Fruit fly (Drosophila melanogaster) whole organism, adult: ENCODE results near the gene Ir68a.
A peak's percentile ranks its signal among the peaks of the same experiment; 100 is the strongest.

Source experiments
- CG11617 ChIP-seq: fragments of 200-800 bp; sonication (Bioruptor generic); optimal IDR thresholded peaks from 2 replicates; lab custom pipeline; 2017; ENCODE audit warnings: mild to moderate bottlenecking, missing biosample characterization, missing genetic modification reagents, missing genetic modification characterization
- CG12768 ChIP-seq: fragments of 200-800 bp; sonication (Bioruptor generic); optimal IDR thresholded peaks from 2 replicates; lab custom pipeline; 2017; ENCODE audit warnings: missing biosample characterization, missing genetic modification characterization, mild to moderate bottlenecking, moderate library complexity, missing genetic modification reagents
- CG14711 ChIP-seq: fragments of 200-800 bp; sonication (Bioruptor generic); optimal IDR thresholded peaks from 2 replicates; lab custom pipeline; 2018; ENCODE audit warnings: missing biosample characterization, mild to moderate bottlenecking, missing genetic modification characterization, moderate library complexity
- CG1620 ChIP-seq: fragments of 200-800 bp; sonication (Bioruptor generic); optimal IDR thresholded peaks from 2 replicates; lab custom pipeline; 2016; ENCODE audit warnings: missing biosample characterization, missing genetic modification characterization
- CG33017 ChIP-seq: fragments of 200-800 bp; sonication (Bioruptor generic); optimal IDR thresholded peaks from 2 replicates; lab custom pipeline; 2018; ENCODE audit warnings: missing biosample characterization, mild to moderate bottlenecking, missing genetic modification characterization, moderate library complexity
- CG5204 ChIP-seq: fragments of 200-800 bp; sonication (Bioruptor generic); optimal IDR thresholded peaks from 2 replicates; lab custom pipeline; 2016; ENCODE audit warnings: missing biosample characterization, missing genetic modification characterization
- CG7045 ChIP-seq: fragments of 200-800 bp; sonication (Bioruptor generic); optimal IDR thresholded peaks from 2 replicates; lab custom pipeline; 2017; ENCODE audit warnings: missing biosample characterization, mild to moderate bottlenecking, missing genetic modification characterization
- CG7101 ChIP-seq: fragments of 200-800 bp; sonication (Bioruptor generic); optimal IDR thresholded peaks from 2 replicates; lab custom pipeline; 2018; ENCODE audit warnings: missing biosample characterization, mild to moderate bottlenecking, missing genetic modification characterization, moderate library complexity
- Clk ChIP-seq: fragments of 200-800 bp; sonication (Bioruptor generic); optimal IDR thresholded peaks from 2 replicates; lab custom pipeline; 2017; ENCODE audit warnings: missing biosample characterization, missing genetic modification characterization
- Crg-1 ChIP-seq: fragments of 200-800 bp; sonication (Bioruptor generic); optimal IDR thresholded peaks from 2 replicates; lab custom pipeline; 2016; ENCODE audit warnings: missing biosample characterization, missing genetic modification characterization
- Hr96 ChIP-seq: fragments of 200-800 bp; sonication (Bioruptor generic); optimal IDR thresholded peaks from 2 replicates; lab custom pipeline; 2016; ENCODE audit warnings: missing biosample characterization, missing genetic modification characterization
- Mnt ChIP-seq: fragments of 200-800 bp; sonication (Bioruptor generic); optimal IDR thresholded peaks from 2 replicates; lab custom pipeline; 2016; ENCODE audit warnings: missing biosample characterization, mild to moderate bottlenecking, missing genetic modification characterization
- bab1 ChIP-seq: fragments of 200-800 bp; sonication (Bioruptor generic); optimal IDR thresholded peaks from 3 replicates; lab custom pipeline; 2019; ENCODE audit warnings: missing biosample characterization, mild to moderate bottlenecking, missing genetic modification characterization, moderate library complexity
- cic ChIP-seq: fragments of 200-800 bp; sonication (Bioruptor generic); optimal IDR thresholded peaks from 2 replicates; lab custom pipeline; 2017; ENCODE audit warnings: missing biosample characterization, mild to moderate bottlenecking, missing genetic modification characterization, moderate library complexity
- cnc ChIP-seq, 2 experiments: fragments of >200 bp; optimal IDR thresholded peaks; 2 replicates each; lab custom pipeline; 2017
- kay ChIP-seq: fragments of 200-800 bp; sonication (Bioruptor generic); peaks from one replicate; lab custom pipeline; 2016; ENCODE audit warnings: missing biosample characterization, missing genetic modification characterization, borderline replicate concordance
- ovo ChIP-seq: fragments of 200-800 bp; sonication (Bioruptor generic); optimal IDR thresholded peaks from 2 replicates; lab custom pipeline; 2016; ENCODE audit warnings: missing biosample characterization, missing genetic modification characterization
- pad ChIP-seq: fragments of 200-800 bp; sonication (Bioruptor generic); optimal IDR thresholded peaks from 3 replicates; lab custom pipeline; 2017; ENCODE audit warnings: missing biosample characterization, missing genetic modification characterization, mild to moderate bottlenecking, moderate library complexity, missing genetic modification reagents
- tj ChIP-seq: fragments of 200-800 bp; sonication (Bioruptor generic); optimal IDR thresholded peaks from 3 replicates; lab custom pipeline; 2017; ENCODE audit warnings: missing biosample characterization, mild to moderate bottlenecking, missing genetic modification characterization, moderate library complexity
- toe ChIP-seq: fragments of 200-800 bp; sonication (Bioruptor generic); optimal IDR thresholded peaks from 2 replicates; lab custom pipeline; 2016; ENCODE audit warnings: missing biosample characterization, missing genetic modification characterization

Ir68a gene

DNA sequence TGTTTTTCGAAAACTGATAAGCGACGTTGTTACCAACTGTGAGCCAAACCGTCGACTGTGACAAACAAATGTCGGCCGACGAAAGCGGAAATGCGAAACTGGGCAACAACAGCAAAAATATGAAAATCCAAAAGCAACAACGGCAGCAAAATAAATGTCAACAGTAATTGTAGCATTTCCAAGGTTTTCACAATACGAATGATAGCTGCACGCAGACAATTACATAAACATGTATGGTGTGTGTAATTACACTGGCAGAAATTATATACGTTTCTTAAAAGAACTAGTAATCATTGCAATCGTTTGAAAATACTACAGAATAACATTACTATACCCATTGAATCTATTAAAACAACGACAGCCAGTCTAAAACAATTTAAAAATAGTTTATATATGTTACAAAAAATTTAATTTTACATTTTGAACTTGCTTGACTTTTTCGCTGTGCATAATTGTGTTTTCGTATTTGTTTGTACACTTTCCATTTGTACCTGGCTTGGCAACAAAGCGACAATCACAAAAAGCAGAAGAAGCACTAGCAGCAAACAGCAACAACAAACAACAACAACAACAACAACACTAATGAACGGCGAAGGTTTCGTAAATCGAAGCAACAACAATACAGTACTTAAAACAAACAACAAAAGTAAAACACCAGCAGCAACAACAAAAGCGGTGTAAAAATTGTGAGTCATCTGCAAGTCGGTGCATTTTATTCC is 24.9 kb upstream of the Ir68a start:
- TF ChIP-seq CG14711 (peak; percentile 82), cic (GFP tag; lab: Kevin White, UChicago) (no peak), Clk (GFP tag; lab: Kevin White, UChicago) (no peak), CG7101 (tag; lab: Kevin White, UChicago) (peak; percentile 67), tj (GFP tag; lab: Kevin White, UChicago) (peak; percentile 87), toe (GFP tag; lab: Kevin White, UChicago) (peak; percentile 52), cnc (optimal IDR thresholded peaks at IDR 0.05; lab: Kevin White, UChicago) (no peak), Hr96 (GFP tag; lab: Kevin White, UChicago) (no peak), bab1 (GFP tag; lab: Kevin White, UChicago) (peak; percentile 88), CG1620 (GFP tag; lab: Kevin White, UChicago) (no peak), pad (GFP tag; lab: Kevin White, UChicago) (no peak), CG11617 (GFP tag; lab: Kevin White, UChicago) (no peak), Mnt (GFP tag; lab: Kevin White, UChicago) (no peak), kay (GFP tag; lab: Kevin White, UChicago) (peak; percentile 91)

DNA sequence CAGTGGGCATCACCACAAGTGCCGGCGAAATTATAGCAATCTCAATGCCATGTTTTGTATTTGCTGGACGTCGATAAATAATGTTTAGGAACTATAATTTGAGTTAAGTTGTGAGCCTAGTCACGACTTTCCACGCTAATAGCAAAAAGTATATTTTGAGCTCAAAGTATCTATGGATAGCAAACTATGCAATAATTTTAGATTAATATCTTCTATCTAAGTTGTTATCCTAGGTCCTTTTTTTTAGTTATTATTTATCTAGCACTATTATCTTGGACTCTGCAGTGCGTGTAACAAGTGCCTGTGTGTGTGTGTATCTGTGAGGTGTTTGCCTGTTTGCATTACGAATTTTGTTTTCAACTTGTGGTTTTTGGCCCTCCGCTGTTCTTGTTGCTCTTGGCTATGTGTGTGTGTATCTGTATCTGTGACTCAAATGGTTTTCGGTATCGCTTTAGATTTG is 24.3 kb upstream of the Ir68a start:
- TF ChIP-seq CG14711 (no peak), kay (GFP tag; lab: Kevin White, UChicago) (peak; percentile 7), toe (GFP tag; lab: Kevin White, UChicago) (no peak), CG7101 (tag; lab: Kevin White, UChicago) (peak; percentile 4), Hr96 (GFP tag; lab: Kevin White, UChicago) (peak; percentile 11)

DNA sequence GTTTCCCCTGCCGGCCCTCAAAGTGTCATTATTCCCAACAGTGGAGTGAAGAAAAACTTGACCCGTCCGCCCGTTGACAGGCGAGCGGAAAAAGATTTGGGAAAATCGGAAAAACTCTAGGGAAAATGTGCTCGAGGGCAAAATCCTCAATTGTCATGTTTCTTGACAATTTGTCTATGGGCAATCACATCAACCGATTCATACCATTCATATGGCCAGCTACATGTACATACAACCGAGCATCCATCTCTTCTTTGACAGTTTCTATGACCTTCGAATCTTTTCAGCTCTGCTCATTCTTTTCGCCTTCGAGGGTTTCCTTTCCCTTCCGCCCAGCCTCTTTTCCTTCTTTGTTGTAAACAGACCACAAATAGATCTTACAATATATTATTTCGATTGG is 23.7 kb upstream of the Ir68a start:
- TF ChIP-seq Clk (GFP tag; lab: Kevin White, UChicago): no peak
- TF ChIP-seq toe (GFP tag; lab: Kevin White, UChicago): no peak
- TF ChIP-seq kay (GFP tag; lab: Kevin White, UChicago): no peak
- no peak for TF ChIP-seq CG5204 (GFP tag; lab: Kevin White, UChicago)
- no peak for TF ChIP-seq Mnt (GFP tag; lab: Kevin White, UChicago)
- TF ChIP-seq cnc (optimal IDR thresholded peaks at IDR 0.05; lab: Kevin White, UChicago): no peak
- TF ChIP-seq CG12768 (GFP tag; lab: Kevin White, UChicago): no peak
- TF ChIP-seq CG14711: no peak
- TF ChIP-seq Crg-1 (GFP tag; lab: Kevin White, UChicago): no peak
- no peak for TF ChIP-seq CG11617 (GFP tag; lab: Kevin White, UChicago)
- TF ChIP-seq Hr96 (GFP tag; lab: Kevin White, UChicago): no peak
- TF ChIP-seq tj (GFP tag; lab: Kevin White, UChicago): no peak
- TF ChIP-seq CG33017: no peak
- no peak for TF ChIP-seq bab1 (GFP tag; lab: Kevin White, UChicago)
- TF ChIP-seq cic (GFP tag; lab: Kevin White, UChicago): no peak
- TF ChIP-seq ovo (GFP tag; lab: Kevin White, UChicago): no peak

DNA sequence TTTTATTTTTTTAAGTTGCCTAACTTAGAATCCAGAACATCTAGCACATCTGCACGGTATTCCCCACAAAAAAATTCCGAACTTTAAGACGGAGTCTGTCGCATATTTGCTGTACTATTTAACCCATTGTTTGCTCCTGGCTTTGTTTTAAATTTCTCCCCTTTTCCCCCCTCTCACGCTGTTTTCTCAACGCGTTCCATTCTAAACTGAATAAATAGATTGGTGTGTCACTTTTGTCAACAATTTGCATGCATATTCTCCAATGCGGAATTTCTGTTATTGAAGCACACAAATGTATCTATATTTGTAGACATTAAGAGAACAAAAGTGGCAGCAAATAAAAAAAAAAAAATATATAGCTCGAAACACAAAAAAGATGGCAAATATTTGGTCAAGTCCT is 22.4 kb upstream of the Ir68a start:
- TF ChIP-seq cnc (optimal IDR thresholded peaks at IDR 0.05; lab: Kevin White, UChicago): no peak
- peak; percentile 57 for TF ChIP-seq CG7045 (GFP tag; lab: Kevin White, UChicago)
- TF ChIP-seq CG1620 (GFP tag; lab: Kevin White, UChicago): peak; percentile 35
- no peak for TF ChIP-seq bab1 (GFP tag; lab: Kevin White, UChicago)
- peak; percentile 31 for TF ChIP-seq CG14711
- TF ChIP-seq Crg-1 (GFP tag; lab: Kevin White, UChicago): no peak
- TF ChIP-seq Clk (GFP tag; lab: Kevin White, UChicago): no peak
- TF ChIP-seq CG11617 (GFP tag; lab: Kevin White, UChicago): peak; percentile 29
- peak; percentile 64 for TF ChIP-seq CG7101 (tag; lab: Kevin White, UChicago)
- TF ChIP-seq CG5204 (GFP tag; lab: Kevin White, UChicago): no peak
- TF ChIP-seq kay (GFP tag; lab: Kevin White, UChicago): no peak
- peak; percentile 52 for TF ChIP-seq CG12768 (GFP tag; lab: Kevin White, UChicago)
- no peak for TF ChIP-seq Mnt (GFP tag; lab: Kevin White, UChicago)
- TF ChIP-seq pad (GFP tag; lab: Kevin White, UChicago): peak; percentile 9
- no peak for TF ChIP-seq CG33017
- no peak for TF ChIP-seq toe (GFP tag; lab: Kevin White, UChicago)
- TF ChIP-seq Hr96 (GFP tag; lab: Kevin White, UChicago): no peak
- peak; percentile 20 for TF ChIP-seq ovo (GFP tag; lab: Kevin White, UChicago)

DNA sequence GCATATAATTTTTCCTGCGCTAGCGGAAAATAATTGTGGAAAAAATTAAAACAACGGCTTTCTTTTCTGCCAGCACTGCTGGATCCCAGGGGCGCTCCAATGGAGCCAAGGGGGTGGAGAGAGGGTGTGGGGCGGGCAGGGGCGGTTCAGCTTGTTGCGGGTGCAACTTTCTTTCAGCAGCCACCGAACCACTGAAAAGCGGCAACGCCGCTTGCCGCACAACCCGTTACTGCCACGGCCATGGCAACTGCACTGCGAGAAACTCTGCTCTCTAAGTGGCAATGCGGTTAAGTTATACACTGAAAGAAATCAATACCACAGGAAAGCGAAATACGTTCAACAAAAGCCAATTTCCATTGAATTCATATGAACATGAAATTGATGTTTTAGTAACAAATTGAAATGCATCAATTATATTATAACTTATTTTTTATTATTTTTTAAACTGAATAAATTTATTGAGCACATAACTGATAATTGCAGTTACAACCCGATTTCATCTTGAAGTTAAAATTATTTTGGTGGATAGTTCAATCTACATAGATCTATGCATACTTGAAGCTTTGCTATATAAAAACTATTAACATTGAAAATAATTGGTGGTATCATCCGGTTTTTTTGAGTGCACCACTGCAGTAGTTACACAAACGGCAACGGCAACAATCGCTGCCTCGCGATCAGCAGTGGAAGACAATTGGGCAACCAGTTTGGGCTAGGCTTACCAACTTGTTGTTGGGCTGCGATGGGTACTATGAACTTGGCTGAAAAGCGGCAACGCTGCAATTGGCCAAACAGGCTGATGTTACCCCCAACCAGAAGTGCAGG is 20.3 kb upstream of the Ir68a start:
- TF ChIP-seq tj (GFP tag; lab: Kevin White, UChicago) (peak; percentile 86), CG5204 (GFP tag; lab: Kevin White, UChicago) (peak; percentile 5), Clk (GFP tag; lab: Kevin White, UChicago) (peak; percentile 71), CG11617 (GFP tag; lab: Kevin White, UChicago) (peak; percentile 64), kay (GFP tag; lab: Kevin White, UChicago) (no peak), CG12768 (GFP tag; lab: Kevin White, UChicago) (peak; percentile 4), ovo (GFP tag; lab: Kevin White, UChicago) (no peak), Crg-1 (GFP tag; lab: Kevin White, UChicago) (peak; percentile 22), CG33017 (no peak), CG7045 (GFP tag; lab: Kevin White, UChicago) (peak; percentile 62), pad (GFP tag; lab: Kevin White, UChicago) (peak; percentile 46), cic (GFP tag; lab: Kevin White, UChicago) (no peak), CG14711 (peak; percentile 12), bab1 (GFP tag; lab: Kevin White, UChicago) (peak; percentile 39), CG7101 (tag; lab: Kevin White, UChicago) (peak; percentile 34)
